Worm (Caenorhabditis elegans): ENCODE results near the gene pfas-1.

DNA sequence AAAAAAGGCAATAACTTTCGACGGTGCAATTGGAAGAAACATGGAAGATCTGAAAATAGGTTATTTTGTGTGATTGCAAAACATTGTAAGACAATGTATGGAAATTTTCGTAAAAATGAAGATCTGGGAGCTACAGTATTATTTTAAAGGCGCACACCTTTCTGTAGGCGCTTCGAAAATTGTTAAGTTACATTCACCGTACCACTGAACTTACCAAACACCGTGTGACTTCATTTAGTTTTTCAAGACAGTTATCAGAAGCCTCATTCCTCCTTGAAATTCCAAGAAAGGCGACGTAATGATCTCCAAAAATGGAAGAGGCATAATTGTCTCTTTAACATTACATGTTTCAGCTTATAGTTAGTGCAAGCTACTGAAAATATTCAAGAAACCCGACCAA lies 10.8 kb upstream of the pfas-1 start:
- TF ChIP-seq hrde-1 (tag; optimal IDR thresholded peaks at IDR 0.05; ENCODE audit: borderline replicate concordance) (no peak), hmg-20 (GFP tag; IDR thresholded peaks at IDR 0.05) (no peak), dpff-1 (tag; optimal IDR thresholded peaks at IDR 0.05) (no peak), ama-1 (optimal IDR thresholded peaks at IDR 0.05) (no peak), ama-1 (GFP tag; optimal IDR thresholded peaks at IDR 0.05) (no peak), cebp-2 (GFP tag; IDR thresholded peaks at IDR 0.05) (no peak), lag-1 (GFP tag; IDR thresholded peaks at IDR 0.05) (no peak), efl-1 (GFP tag; optimal IDR thresholded peaks at IDR 0.05) (no peak), sea-2 (GFP tag; IDR thresholded peaks at IDR 0.05) (no peak), mel-28 (tag; optimal IDR thresholded peaks at IDR 0.05; ENCODE audit: borderline replicate concordance) (no peak)
